Fruit fly (Drosophila melanogaster): ENCODE measurements around the gene CG9377.

- TF ChIP-seq psq (optimal IDR thresholded peaks at IDR 0.05), result no peak
- no peak for TF ChIP-seq pan (optimal IDR thresholded peaks at IDR 0.05)
- TF ChIP-seq usp (GFP tag; optimal IDR thresholded peaks at IDR 0.05), result no peak
- TF ChIP-seq CG8478 (optimal IDR thresholded peaks at IDR 0.05), result no peak
These were observed 36.0 kb upstream of the CG9377 start for dm6 chr2L:13397393-13397792.
